Fruit fly (Drosophila melanogaster) whole organism, pupa: Measurements from ENCODE around the gene CG10011.

Experiments
- CG10348 ChIP-seq: fragments of 200-800 bp; sonication (Bioruptor generic); IDR thresholded peaks from 2 replicates; pipeline ENCODE4 v1.3.6; 2022; ENCODE audit warnings: missing biosample characterization, missing genetic modification characterization
- gl ChIP-seq: fragments of 200-800 bp; sonication (Bioruptor generic); optimal IDR thresholded peaks from 2 replicates; lab custom pipeline; 2018; ENCODE audit warnings: missing biosample characterization, mild to moderate bottlenecking, missing genetic modification characterization

- no peak for TF ChIP-seq CG10348 (GFP tag; lab: Robert Waterston, UW)
- no peak for TF ChIP-seq gl
Observed at dm6 chr3R:28630092-28630491, 4.8 kb downstream of the CG10011 start.
